Fruit fly (Drosophila melanogaster) whole organism, embryonic: ENCODE results near the gene CG12182.

Source experiments
- CG12391 ChIP-seq: fragments of 200-800 bp; sonication (Bioruptor generic); optimal IDR thresholded peaks from 3 replicates; lab custom pipeline; 2018; ENCODE audit warnings: missing biosample characterization, mild to moderate bottlenecking, missing genetic modification characterization, moderate library complexity
- CG12744 ChIP-seq: fragments of 200-800 bp; sonication (Bioruptor generic); optimal IDR thresholded peaks from 2 replicates; lab custom pipeline; 2016; ENCODE audit warnings: missing biosample characterization, missing genetic modification characterization
- CG14710 ChIP-seq: fragments of 200-800 bp; sonication (Bioruptor generic); optimal IDR thresholded peaks from 3 replicates; lab custom pipeline; 2019; ENCODE audit warnings: missing biosample characterization, mild to moderate bottlenecking, missing genetic modification characterization, moderate library complexity
- CG15514 ChIP-seq: fragments of 200-800 bp; sonication (Bioruptor generic); optimal IDR thresholded peaks from 3 replicates; lab custom pipeline; 2017; ENCODE audit warnings: missing biosample characterization, missing genetic modification characterization, mild to moderate bottlenecking, moderate library complexity, missing genetic modification reagents
- CG17186 ChIP-seq: fragments of 200-800 bp; sonication (Bioruptor generic); optimal IDR thresholded peaks from 3 replicates; lab custom pipeline; 2017; ENCODE audit warnings: missing biosample characterization, missing genetic modification reagents, missing genetic modification characterization
- CG17829 ChIP-seq: fragments of 200-800 bp; optimal IDR thresholded peaks from 2 replicates; lab custom pipeline; 2019; ENCODE audit warnings: missing biosample characterization, mild to moderate bottlenecking, missing genetic modification characterization, moderate library complexity
- CG17912 ChIP-seq: fragments of 200-800 bp; sonication (Bioruptor generic); optimal IDR thresholded peaks from 2 replicates; lab custom pipeline; 2018; ENCODE audit warnings: missing biosample characterization, mild to moderate bottlenecking, missing genetic modification characterization
- CG2116 ChIP-seq: fragments of 200-800 bp; sonication (Bioruptor generic); optimal IDR thresholded peaks from 3 replicates; lab custom pipeline; 2018; ENCODE audit warnings: missing biosample characterization, mild to moderate bottlenecking, missing genetic modification characterization
- CG2678 ChIP-seq: fragments of 200-800 bp; sonication (Bioruptor generic); optimal IDR thresholded peaks from 3 replicates; lab custom pipeline; 2019; ENCODE audit warnings: missing biosample characterization, mild to moderate bottlenecking, missing genetic modification characterization, moderate library complexity
- CG2889 ChIP-seq: fragments of 200-800 bp; sonication (Bioruptor generic); IDR thresholded peaks from 3 replicates; pipeline ENCODE4 v1.3.6; 2022; ENCODE audit warnings: missing biosample characterization, missing genetic modification characterization
- CG31365 ChIP-seq: fragments of 200-800 bp; sonication (Bioruptor generic); optimal IDR thresholded peaks from 2 replicates; lab custom pipeline; 2018; ENCODE audit warnings: missing biosample characterization, mild to moderate bottlenecking, missing genetic modification characterization
- CG32532 ChIP-seq: fragments of 200-800 bp; sonication (Bioruptor generic); IDR thresholded peaks from 2 replicates; pipeline ENCODE4 v1.3.6; 2022; ENCODE audit warnings: missing biosample characterization, missing genetic modification characterization
- CG34224 ChIP-seq: fragments of 200-800 bp; sonication (Bioruptor generic); IDR thresholded peaks from 3 replicates; pipeline ENCODE4 v1.3.6; 2022; ENCODE audit warnings: missing biosample characterization, missing genetic modification characterization; ENCODE audit not compliant: partially characterized antibody
- CG34422 ChIP-seq: fragments of 200-800 bp; sonication (Bioruptor generic); IDR thresholded peaks from 3 replicates; pipeline ENCODE4 v1.3.6; 2022; ENCODE audit warnings: missing biosample characterization, missing genetic modification characterization
- CG7357 ChIP-seq: fragments of 200-800 bp; sonication (Bioruptor generic); IDR thresholded peaks from 3 replicates; pipeline ENCODE4 v1.3.6; 2022; ENCODE audit warnings: missing biosample characterization, missing genetic modification characterization
- CG7745 ChIP-seq: fragments of 200-800 bp; sonication (Bioruptor generic); optimal IDR thresholded peaks from 2 replicates; lab custom pipeline; 2018; ENCODE audit warnings: missing biosample characterization, mild to moderate bottlenecking, missing genetic modification characterization, moderate library complexity
- CG7786 ChIP-seq: fragments of 200-800 bp; sonication (Bioruptor generic); optimal IDR thresholded peaks from 2 replicates; lab custom pipeline; 2016; ENCODE audit warnings: missing biosample characterization, missing genetic modification characterization
- Dek ChIP-seq: fragments of 200-800 bp; sonication (Bioruptor generic); optimal IDR thresholded peaks from 3 replicates; lab custom pipeline; 2019; ENCODE audit warnings: missing biosample characterization, mild to moderate bottlenecking, missing genetic modification characterization, moderate library complexity
- Dp ChIP-seq: fragments of 200-800 bp; sonication (Bioruptor generic); optimal IDR thresholded peaks from 2 replicates; lab custom pipeline; 2018; ENCODE audit warnings: missing biosample characterization, mild to moderate bottlenecking, missing genetic modification characterization, moderate library complexity
- HLH4C ChIP-seq: fragments of 200-800 bp; sonication (Bioruptor generic); IDR thresholded peaks from 3 replicates; pipeline ENCODE4 v1.3.6; 2022; ENCODE audit warnings: missing biosample characterization, missing genetic modification characterization; ENCODE audit not compliant: partially characterized antibody
- HLHmδ ChIP-seq: fragments of 200-800 bp; sonication (Bioruptor generic); optimal IDR thresholded peaks from 2 replicates; lab custom pipeline; 2018; ENCODE audit warnings: missing biosample characterization, mild to moderate bottlenecking, missing genetic modification characterization, moderate library complexity
- Lim3 ChIP-seq: fragments of 200-800 bp; sonication (Bioruptor generic); IDR thresholded peaks from 2 replicates; pipeline ENCODE4 v1.3.6; 2022; ENCODE audit warnings: missing biosample characterization, missing genetic modification characterization
- Med ChIP-seq: fragments of 200-800 bp; sonication (Bioruptor generic); peaks from one replicate; lab custom pipeline; 2016; ENCODE audit warnings: missing biosample characterization, missing genetic modification characterization, mild to moderate bottlenecking, inconsistent platforms, moderate library complexity
- Opbp ChIP-seq: fragments of 200-800 bp; sonication (Bioruptor generic); IDR thresholded peaks from 3 replicates; pipeline ENCODE4 v1.3.6; 2022; ENCODE audit warnings: missing biosample characterization, missing genetic modification characterization; ENCODE audit not compliant: partially characterized antibody
- Pdp1 ChIP-seq, 2 experiments: fragments of 200-800 bp; sonication (Bioruptor generic); optimal IDR thresholded peaks; 3 replicates each; lab custom pipeline; 2016; ENCODE audit warnings: missing biosample characterization in 2 of 2, missing genetic modification characterization in 2 of 2, mild to moderate bottlenecking in 1 of 2, moderate library complexity in 1 of 2
- Scr ChIP-seq: fragments of 200-800 bp; sonication (Bioruptor generic); IDR thresholded peaks from 2 replicates; pipeline ENCODE4 v1.3.6; 2022; ENCODE audit warnings: missing biosample characterization, missing genetic modification characterization; ENCODE audit not compliant: partially characterized antibody
- Sry-δ ChIP-seq: fragments of 200-800 bp; sonication (Bioruptor generic); optimal IDR thresholded peaks from 2 replicates; lab custom pipeline; 2016; ENCODE audit warnings: missing biosample characterization, missing genetic modification characterization
- Trl ChIP-seq, 3 experiments: fragments of >200 bp in 2 of 3; fragments of 200-800 bp in 1 of 3; sonication (Bioruptor generic) in 1 of 3; optimal IDR thresholded peaks; 2 replicates in 1 of 3; 3 replicates in 2 of 3; lab custom pipeline; 2016 to 2017; ENCODE audit warnings: missing biosample characterization in 1 of 3, missing genetic modification characterization in 1 of 3
- YL-1 ChIP-seq: fragments of 200-800 bp; sonication (Bioruptor generic); optimal IDR thresholded peaks from 3 replicates; lab custom pipeline; 2017; ENCODE audit warnings: missing biosample characterization, mild to moderate bottlenecking, missing genetic modification characterization
- ab ChIP-seq: fragments of 200-800 bp; sonication (Bioruptor generic); optimal IDR thresholded peaks from 2 replicates; lab custom pipeline; 2016; ENCODE audit warnings: missing biosample characterization, missing genetic modification characterization
- bbx ChIP-seq: fragments of 200-800 bp; sonication (Bioruptor generic); IDR thresholded peaks from 2 replicates; pipeline ENCODE4 v1.3.6; 2022; ENCODE audit warnings: missing biosample characterization, missing genetic modification characterization; ENCODE audit not compliant: partially characterized antibody
- cg ChIP-seq: fragments of 200-800 bp; sonication (Bioruptor generic); optimal IDR thresholded peaks from 3 replicates; lab custom pipeline; 2019; ENCODE audit warnings: missing biosample characterization, mild to moderate bottlenecking, missing genetic modification characterization, moderate library complexity
- gcm2 ChIP-seq: fragments of 200-800 bp; sonication (Bioruptor generic); optimal IDR thresholded peaks from 2 replicates; lab custom pipeline; 2016; ENCODE audit warnings: missing biosample characterization, missing genetic modification characterization
- gem ChIP-seq: fragments of 200-800 bp; sonication (Bioruptor generic); optimal IDR thresholded peaks from 2 replicates; lab custom pipeline; 2019; ENCODE audit warnings: missing biosample characterization, mild to moderate bottlenecking, missing genetic modification characterization, moderate library complexity
- grau ChIP-seq: fragments of 200-800 bp; optimal IDR thresholded peaks from 3 replicates; lab custom pipeline; 2019; ENCODE audit warnings: missing biosample characterization, mild to moderate bottlenecking, missing genetic modification characterization, moderate library complexity
- nerfin-1 ChIP-seq: fragments of 200-800 bp; sonication (Bioruptor generic); optimal IDR thresholded peaks from 3 replicates; lab custom pipeline; 2019; ENCODE audit warnings: missing biosample characterization, mild to moderate bottlenecking, missing genetic modification characterization, moderate library complexity
- nerfin-2 ChIP-seq: fragments of 200-800 bp; sonication (Bioruptor generic); IDR thresholded peaks from 2 replicates; pipeline ENCODE4 v1.3.6; 2022; ENCODE audit warnings: missing biosample characterization, missing genetic modification characterization; ENCODE audit not compliant: partially characterized antibody
- pho ChIP-seq: fragments of 200-800 bp; sonication (Bioruptor generic); optimal IDR thresholded peaks from 2 replicates; lab custom pipeline; 2016; ENCODE audit warnings: missing biosample characterization, missing genetic modification characterization
- prd ChIP-seq, 3 experiments: fragments of >200 bp in 2 of 3; fragments of 200-800 bp in 1 of 3; sonication (Bioruptor generic) in 1 of 3; optimal IDR thresholded peaks in 2 of 3; IDR thresholded peaks in 1 of 3; 2 replicates in 2 of 3; 3 replicates in 1 of 3; pipeline versions ENCODE4 v1.3.6 to Lab custom; 2017 to 2022; ENCODE audit warnings: missing biosample characterization in 1 of 3, missing genetic modification characterization in 1 of 3
- pzg ChIP-seq: fragments of 200-800 bp; sonication (Bioruptor generic); optimal IDR thresholded peaks from 3 replicates; lab custom pipeline; 2018; ENCODE audit warnings: missing biosample characterization, mild to moderate bottlenecking, missing genetic modification characterization, moderate library complexity
- row ChIP-seq: fragments of 200-800 bp; sonication (Bioruptor generic); IDR thresholded peaks from 3 replicates; pipeline ENCODE4 v1.3.6; 2022; ENCODE audit warnings: missing biosample characterization, missing genetic modification characterization
- sens ChIP-seq: fragments of 200-800 bp; sonication (Bioruptor generic); peaks from one replicate; lab custom pipeline; 2016; ENCODE audit warnings: missing biosample characterization, missing genetic modification characterization
- sob ChIP-seq: fragments of 200-800 bp; sonication (Bioruptor generic); IDR thresholded peaks from 2 replicates; pipeline ENCODE4 v1.3.6; 2022; ENCODE audit warnings: missing biosample characterization, missing genetic modification characterization
- tna ChIP-seq: fragments of 200-800 bp; sonication (Bioruptor generic); IDR thresholded peaks from 2 replicates; pipeline ENCODE4 v1.3.6; 2022; ENCODE audit warnings: missing biosample characterization, missing genetic modification characterization; ENCODE audit not compliant: partially characterized antibody
- vvl ChIP-seq: fragments of 200-800 bp; sonication (Bioruptor generic); IDR thresholded peaks from 2 replicates; pipeline ENCODE4 v1.3.6; 2022; ENCODE audit warnings: missing biosample characterization, missing genetic modification characterization
- zen ChIP-seq: fragments of 200-800 bp; sonication (Bioruptor generic); optimal IDR thresholded peaks from 3 replicates; lab custom pipeline; 2018; ENCODE audit warnings: missing biosample characterization, mild to moderate bottlenecking, missing genetic modification characterization, moderate library complexity
- zen2 ChIP-seq: fragments of 200-800 bp; sonication (Bioruptor generic); IDR thresholded peaks from 3 replicates; pipeline ENCODE4 v1.3.6; 2022; ENCODE audit warnings: missing biosample characterization, missing genetic modification characterization; ENCODE audit not compliant: partially characterized antibody

CG12182 gene

DNA sequence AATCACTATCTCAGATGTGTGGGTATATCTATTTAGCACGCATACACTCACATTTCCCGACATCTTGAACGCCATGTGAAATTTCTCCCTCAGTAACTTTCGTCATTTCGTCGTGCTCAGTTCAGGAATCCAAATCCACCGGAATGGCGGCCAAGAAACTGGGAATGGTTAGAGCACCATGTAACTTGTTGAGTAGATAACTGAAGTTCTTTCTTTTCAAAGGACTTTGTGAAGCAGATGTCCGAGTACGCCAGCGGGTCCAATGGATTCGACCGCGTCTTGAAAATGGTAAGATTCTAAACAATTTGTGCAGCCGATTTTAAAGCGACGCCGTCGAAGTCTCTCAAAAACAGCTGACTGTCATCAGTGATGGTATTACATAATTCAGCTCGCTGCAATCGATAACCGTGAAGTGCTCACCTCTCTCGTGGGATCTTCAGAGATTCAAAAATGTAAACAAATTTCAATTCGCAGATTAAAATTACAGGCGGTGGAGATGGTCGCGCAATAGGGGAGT is at the start of gene CG12182, which contains the start of gene CG16985:
Gene CG12182, minus strand, starts transcription at position 366 of the 517 bp plus-strand sequence.
Gene CG16985, plus strand, starts transcription at position 84 of the 517 bp plus-strand sequence.
- peak; percentile 57 for TF ChIP-seq cg
- peak; percentile 5 for TF ChIP-seq CG12391 (tag; lab: Kevin White, UChicago)
- peak; percentile 49; the same call in 1 of the 3 replicates for TF ChIP-seq HLH4C (GFP tag; lab: Robert Waterston, UW)
- TF ChIP-seq pho = peak; percentile 8
- no peak for TF ChIP-seq CG12744 (GFP tag; lab: Kevin White, UChicago)
- no peak for TF ChIP-seq CG31365 (tag; lab: Kevin White, UChicago)
- 0 out of 2 replicates have a peak, but pooled peaks have one; percentile 7 for TF ChIP-seq tna (GFP tag; lab: Robert Waterston, UW)
- TF ChIP-seq sens (GFP tag; lab: Kevin White, UChicago) = peak; percentile 25
- peak; percentile 62 for TF ChIP-seq CG2116 (GFP tag; lab: Kevin White, UChicago)
- TF ChIP-seq CG7745 (tag; lab: Kevin White, UChicago) = no peak
- peak; percentile 77 for TF ChIP-seq nerfin-1 (tag; lab: Kevin White, UChicago)
- TF ChIP-seq CG14710 (tag; lab: Kevin White, UChicago) = peak; percentile 7
- TF ChIP-seq gcm2 (GFP tag; lab: Kevin White, UChicago) = no peak
- TF ChIP-seq CG7357 (GFP tag; lab: Robert Waterston, UW) = 0 out of 3 replicates have a peak, but pooled peaks have one; percentile 19
- peak; percentile 46 for TF ChIP-seq vvl (GFP tag; lab: Robert Waterston, UW)
- no peak for TF ChIP-seq CG17912 (GFP tag; lab: Kevin White, UChicago)
- TF ChIP-seq Dek (tag; lab: Kevin White, UChicago) = no peak
- TF ChIP-seq bbx = peak; percentile 59
- TF ChIP-seq Med (GFP tag; lab: Kevin White, UChicago) = peak; percentile 83
- no peak for TF ChIP-seq zen2
- peak; percentile 26 for TF ChIP-seq CG15514 (GFP tag; lab: Kevin White, UChicago)
- peak; percentile 84 for TF ChIP-seq Sry-δ (GFP tag; lab: Kevin White, UChicago)
- peak; percentile 46; the same call in 1 of the 2 replicates for TF ChIP-seq Scr (GFP tag; lab: Robert Waterston, UW)
- peak; percentile 55; the same call in 1 of the 3 replicates for TF ChIP-seq CG34422 (GFP tag; lab: Robert Waterston, UW)
- no peak for TF ChIP-seq zen (tag; lab: Kevin White, UChicago)
- TF ChIP-seq Trl (optimal IDR thresholded peaks at IDR 0.05; lab: Kevin White, UChicago) = peak in 1 of 2 experiments; percentile 18
- no peak for TF ChIP-seq Trl (GFP tag; optimal IDR thresholded peaks at IDR 0.05; lab: Kevin White, UChicago)
- peak; percentile 13 for TF ChIP-seq CG17829 (tag; lab: Kevin White, UChicago)
- peak; percentile 62 for TF ChIP-seq Dp
- peak; percentile 17 for TF ChIP-seq CG7786 (GFP tag; lab: Kevin White, UChicago)
- TF ChIP-seq HLHmδ (GFP tag; lab: Kevin White, UChicago) = no peak
- no peak for TF ChIP-seq CG2889 (GFP tag; lab: Robert Waterston, UW)
- TF ChIP-seq YL-1 (GFP tag; lab: Kevin White, UChicago) = peak; percentile 10
- TF ChIP-seq pzg (GFP tag; lab: Kevin White, UChicago) = peak; percentile 41
- TF ChIP-seq prd (optimal IDR thresholded peaks at IDR 0.05; lab: Kevin White, UChicago) = no peak
- no peak for TF ChIP-seq prd (GFP tag; IDR thresholded peaks at IDR 0.05; lab: Robert Waterston, UW)
- TF ChIP-seq nerfin-2 (GFP tag; lab: Robert Waterston, UW) = peak; percentile 29; the same call in 1 of the 2 replicates
- peak; percentile 29 for TF ChIP-seq CG17186
- no peak for TF ChIP-seq Lim3 (GFP tag; lab: Robert Waterston, UW)
- TF ChIP-seq gem = no peak
- TF ChIP-seq Pdp1 (GFP tag; optimal IDR thresholded peaks at IDR 0.05; lab: Kevin White, UChicago) = peak in 1 of 2 experiments; percentile 99
- peak; percentile 69; the same call in 2 of the 3 replicates for TF ChIP-seq Opbp (GFP tag; lab: Robert Waterston, UW)
- no peak for TF ChIP-seq CG32532
- 0 out of 2 replicates have a peak, but pooled peaks have one; percentile 32 for TF ChIP-seq sob (GFP tag; lab: Robert Waterston, UW)
- peak; percentile 63 for TF ChIP-seq grau (tag; lab: Kevin White, UChicago)
- peak; percentile 47; the same call in 2 of the 3 replicates for TF ChIP-seq row
- no peak for TF ChIP-seq ab (GFP tag; lab: Kevin White, UChicago)
- no peak for TF ChIP-seq CG2678 (tag; lab: Kevin White, UChicago)
- peak; percentile 29; the same call in 2 of the 3 replicates for TF ChIP-seq CG34224 (GFP tag; lab: Robert Waterston, UW)
